Worm (Caenorhabditis elegans): ENCODE measurements around the gene Y45F10D.14.
A peak's percentile ranks its signal among the peaks of the same experiment; 100 is the strongest.

The Y45F10D.14 gene

ce11 chrIV:13807724-13808123 is at the start of gene Y45F10D.14:
Gene Y45F10D.14, minus strand, starts transcription at chrIV:13807824.
- TF ChIP-seq sptf-1 (tag; optimal IDR thresholded peaks at IDR 0.05) (no peak), jun-1 (tag; optimal IDR thresholded peaks at IDR 0.05) (no peak), nhr-77 (tag; optimal IDR thresholded peaks at IDR 0.05) (no peak), nhr-28 (tag; optimal IDR thresholded peaks at IDR 0.05) (no peak), unc-30 (tag; optimal IDR thresholded peaks at IDR 0.05) (no peak), rnt-1 (tag; optimal IDR thresholded peaks at IDR 0.05) (no peak), skn-1 (tag; optimal IDR thresholded peaks at IDR 0.05) (no peak), nhr-76 (tag; optimal IDR thresholded peaks at IDR 0.05) (no peak), unc-130 (tag; optimal IDR thresholded peaks at IDR 0.05) (no peak), lin-13 (GFP tag; optimal IDR thresholded peaks at IDR 0.05) (no peak), tlp-1 (tag; optimal IDR thresholded peaks at IDR 0.05) (no peak)

DNA sequence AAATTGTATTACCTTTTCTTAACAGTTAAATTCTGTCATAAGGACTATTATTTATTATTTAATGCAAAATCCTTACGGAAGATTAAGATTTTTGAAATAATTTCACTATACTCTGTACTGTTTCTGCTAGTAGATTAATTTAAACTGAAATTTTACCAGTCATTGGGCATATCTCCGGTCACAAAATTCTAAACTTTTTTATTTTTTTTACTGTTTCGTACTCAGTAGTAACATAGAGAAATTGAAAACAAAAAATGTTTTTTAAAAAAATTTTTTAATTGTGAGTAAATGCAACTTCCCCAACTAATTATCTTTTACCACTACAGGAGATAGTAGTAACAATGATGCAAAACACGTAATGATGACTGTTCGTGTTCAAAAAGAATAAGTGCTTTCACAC is 30.7 kb upstream of the Y45F10D.14 start:
- no peak for TF ChIP-seq lsy-2 (tag; optimal IDR thresholded peaks at IDR 0.05)
- no peak for TF ChIP-seq fkh-10 (GFP tag; optimal IDR thresholded peaks at IDR 0.05)
- no peak for TF ChIP-seq egl-27 (tag; optimal IDR thresholded peaks at IDR 0.05)
- TF ChIP-seq nhr-237 (tag; optimal IDR thresholded peaks at IDR 0.05) = no peak
- TF ChIP-seq tbx-2 (tag; optimal IDR thresholded peaks at IDR 0.05) = no peak
- no peak for TF ChIP-seq aha-1 (tag; optimal IDR thresholded peaks at IDR 0.05)
- no peak for TF ChIP-seq alr-1 (tag; optimal IDR thresholded peaks at IDR 0.05; ENCODE audit: borderline replicate concordance)
- no peak for TF ChIP-seq sox-4 (tag; optimal IDR thresholded peaks at IDR 0.05)
- no peak for TF ChIP-seq ceh-8 (GFP tag; optimal IDR thresholded peaks at IDR 0.05)
- TF ChIP-seq ces-1 (GFP tag; optimal IDR thresholded peaks at IDR 0.05) = no peak
- TF ChIP-seq Y116A8C.19 (tag; optimal IDR thresholded peaks at IDR 0.05; ENCODE audit: borderline replicate concordance) = no peak
- no peak for TF ChIP-seq nhr-12 (tag; optimal IDR thresholded peaks at IDR 0.05)
- TF ChIP-seq xbp-1 (tag; optimal IDR thresholded peaks at IDR 0.05) = no peak

- TF ChIP-seq nhr-76 (tag; optimal IDR thresholded peaks at IDR 0.05) (no peak), unc-62 (GFP tag; optimal IDR thresholded peaks at IDR 0.05) (no peak), pag-3 (tag; optimal IDR thresholded peaks at IDR 0.05; ENCODE audit: borderline replicate concordance, insufficient read depth) (no peak), rnt-1 (tag; optimal IDR thresholded peaks at IDR 0.05) (no peak), vab-15 (tag; optimal IDR thresholded peaks at IDR 0.05) (no peak), unc-130 (tag; optimal IDR thresholded peaks at IDR 0.05) (no peak), aly-2 (tag; optimal IDR thresholded peaks at IDR 0.05) (no peak), egl-27 (tag; optimal IDR thresholded peaks at IDR 0.05) (no peak), dpl-1 (GFP tag; optimal IDR thresholded peaks at IDR 0.05) (no peak), pax-3 (tag; optimal IDR thresholded peaks at IDR 0.05) (no peak)
Measured at ce11 chrIV:13836290-13836689, 28.7 kb upstream of the Y45F10D.14 start, which contains the start of gene H08M01.1. Gene H08M01.1, minus strand, starts transcription at chrIV:13836390.

DNA sequence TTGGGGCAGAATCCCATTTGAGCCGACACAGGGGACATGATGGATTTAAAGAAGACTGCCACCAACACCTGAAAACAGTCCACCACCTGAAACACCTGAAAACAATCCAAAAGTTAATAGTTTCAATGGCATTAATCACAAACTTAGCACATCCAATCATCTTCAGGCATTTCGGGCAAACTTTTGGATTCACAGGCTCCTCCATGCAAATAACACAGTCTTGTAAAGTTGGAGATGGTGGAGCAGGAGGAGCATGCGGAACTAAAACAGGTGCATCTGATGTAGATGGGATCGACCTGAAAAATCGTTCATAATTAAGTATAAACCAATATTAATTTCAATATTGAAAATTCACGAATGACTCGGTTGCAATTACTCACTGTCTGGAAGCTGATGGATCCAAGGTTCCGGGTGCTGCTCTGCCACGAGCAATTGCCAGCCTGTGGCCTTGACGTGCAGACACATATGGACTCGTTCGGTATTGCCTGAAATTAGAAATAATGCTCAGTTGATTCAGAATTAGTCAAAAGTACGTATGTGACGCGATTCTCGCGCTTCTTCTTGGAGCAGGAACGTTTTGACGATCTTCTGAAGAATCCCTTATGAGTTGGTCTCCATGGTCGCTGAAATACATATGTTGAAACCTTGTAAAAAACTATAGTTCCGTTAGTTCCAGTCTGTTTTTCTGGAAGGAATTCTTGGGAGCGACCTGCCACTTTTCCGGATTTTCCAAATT is 26.9 kb upstream of the Y45F10D.14 start:
- TF ChIP-seq efl-3 (GFP tag; optimal IDR thresholded peaks at IDR 0.05) (no peak), nhr-85 (tag) (peak; percentile 66), efl-1 (optimal IDR thresholded peaks at IDR 0.05) (no peak), efl-1 (GFP tag; optimal IDR thresholded peaks at IDR 0.05 in 1 of 2) (peak in 1 of 2 experiments; percentile 61), pax-3 (tag; optimal IDR thresholded peaks at IDR 0.05) (no peak), mef-2 (tag; optimal IDR thresholded peaks at IDR 0.05) (no peak)

DNA sequence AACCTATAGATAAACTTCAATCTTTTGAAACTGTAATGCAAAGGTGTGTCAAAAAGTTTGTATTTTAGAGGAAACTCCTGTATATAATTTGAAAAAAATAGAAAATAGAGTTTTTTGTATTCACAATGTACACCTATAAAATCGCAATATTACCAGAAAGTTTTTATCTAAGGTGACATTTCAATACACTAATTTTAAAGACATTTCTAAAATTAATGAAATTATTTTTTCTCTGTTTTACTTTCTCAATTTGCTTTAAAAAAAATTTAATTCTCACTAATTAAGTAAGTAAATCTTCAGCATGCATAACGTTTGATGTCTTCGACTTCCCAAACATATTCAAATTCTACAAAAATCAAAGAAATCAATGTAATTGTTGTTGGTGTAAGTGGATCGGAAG is 20.0 kb upstream of the Y45F10D.14 start, which contains the start of gene rga-5:
TSS of gene rga-5 (plus strand) at position 301 of the 400 bp plus-strand sequence.
- TF ChIP-seq mdl-1 (tag; optimal IDR thresholded peaks at IDR 0.05) = no peak
- TF ChIP-seq skn-1 (tag; optimal IDR thresholded peaks at IDR 0.05) = no peak
- TF ChIP-seq lin-39 (tag; optimal IDR thresholded peaks at IDR 0.05) = no peak
- TF ChIP-seq nhr-84 (tag; optimal IDR thresholded peaks at IDR 0.05) = no peak
- TF ChIP-seq ceh-63 (GFP tag; optimal IDR thresholded peaks at IDR 0.05) = no peak
- TF ChIP-seq fkh-10 (GFP tag; optimal IDR thresholded peaks at IDR 0.05) = no peak
- no peak for TF ChIP-seq C34B4.2 (tag; optimal IDR thresholded peaks at IDR 0.05)
- TF ChIP-seq unc-30 (tag; optimal IDR thresholded peaks at IDR 0.05) = no peak
- no peak for TF ChIP-seq isw-1 (GFP tag; IDR thresholded peaks at IDR 0.05)
- TF ChIP-seq nhr-19 (GFP tag; conservative IDR thresholded peaks at IDR 0.05) = no peak
- no peak for TF ChIP-seq zip-4 (GFP tag; optimal IDR thresholded peaks at IDR 0.05)
- TF ChIP-seq fkh-4 (tag; optimal IDR thresholded peaks at IDR 0.05; ENCODE audit: borderline replicate concordance) = no peak
- TF ChIP-seq nhr-77 (tag; optimal IDR thresholded peaks at IDR 0.05) = no peak
- no peak for TF ChIP-seq zag-1 (tag; optimal IDR thresholded peaks at IDR 0.05)
- no peak for TF ChIP-seq pax-3 (tag; optimal IDR thresholded peaks at IDR 0.05)
- no peak for TF ChIP-seq ceh-82 (tag; optimal IDR thresholded peaks at IDR 0.05)
- TF ChIP-seq dpl-1 (GFP tag; optimal IDR thresholded peaks at IDR 0.05) = no peak
